Fruit fly (Drosophila melanogaster) whole organism, embryonic: ENCODE results near the gene CG10214.

Experiments used
- Atf-2 ChIP-seq: fragments of 200-800 bp; sonication (Bioruptor generic); optimal IDR thresholded peaks from 2 replicates; lab custom pipeline; 2016; ENCODE audit warnings: missing biosample characterization, missing genetic modification characterization
- BEAF-32 ChIP-seq: fragments of 200-800 bp; sonication (Bioruptor generic); optimal IDR thresholded peaks from 3 replicates; lab custom pipeline; 2017; ENCODE audit warnings: missing biosample characterization, missing genetic modification characterization, mild to moderate bottlenecking, moderate library complexity, missing genetic modification reagents
- Bdp1 ChIP-seq: fragments of 200-800 bp; sonication (Bioruptor generic); optimal IDR thresholded peaks from 3 replicates; lab custom pipeline; 2016; ENCODE audit warnings: missing biosample characterization, missing genetic modification characterization
- BtbVII ChIP-seq: fragments of 200-800 bp; sonication (Bioruptor generic); optimal IDR thresholded peaks from 3 replicates; lab custom pipeline; 2017; ENCODE audit warnings: missing biosample characterization, mild to moderate bottlenecking, missing genetic modification characterization
- Bteb2 ChIP-seq: fragments of 200-800 bp; sonication (Bioruptor generic); optimal IDR thresholded peaks from 2 replicates; lab custom pipeline; 2016; ENCODE audit warnings: missing biosample characterization, missing genetic modification characterization
- CG12299 ChIP-seq: fragments of 200-800 bp; sonication (Bioruptor generic); optimal IDR thresholded peaks from 2 replicates; lab custom pipeline; 2018; ENCODE audit warnings: missing biosample characterization, mild to moderate bottlenecking, missing genetic modification characterization
- CG12659 ChIP-seq: fragments of 200-800 bp; sonication (Bioruptor generic); optimal IDR thresholded peaks from 3 replicates; lab custom pipeline; 2017; ENCODE audit warnings: mild to moderate bottlenecking, missing biosample characterization, missing genetic modification reagents, missing genetic modification characterization
- CG15514 ChIP-seq: fragments of 200-800 bp; sonication (Bioruptor generic); optimal IDR thresholded peaks from 3 replicates; lab custom pipeline; 2017; ENCODE audit warnings: missing biosample characterization, missing genetic modification characterization, mild to moderate bottlenecking, moderate library complexity, missing genetic modification reagents
- CG1832 ChIP-seq: fragments of 200-800 bp; sonication (Bioruptor generic); optimal IDR thresholded peaks from 2 replicates; lab custom pipeline; 2017; ENCODE audit warnings: missing biosample characterization, mild to moderate bottlenecking, missing genetic modification characterization, inconsistent platforms
- CG18599 ChIP-seq: fragments of 200-800 bp; sonication (Bioruptor generic); optimal IDR thresholded peaks from 3 replicates; lab custom pipeline; 2017; ENCODE audit warnings: missing biosample characterization, missing genetic modification characterization, mild to moderate bottlenecking, moderate library complexity, missing genetic modification reagents
- CG4360 ChIP-seq: fragments of 200-800 bp; sonication (Bioruptor generic); IDR thresholded peaks from 2 replicates; pipeline ENCODE4 v1.3.6; 2022; ENCODE audit warnings: missing biosample characterization, missing genetic modification characterization
- CG4730 ChIP-seq: fragments of 200-800 bp; sonication (Bioruptor generic); IDR thresholded peaks from 2 replicates; pipeline ENCODE4 v1.3.6; 2022; ENCODE audit warnings: missing biosample characterization, missing genetic modification characterization
- CG6813 ChIP-seq: fragments of 200-800 bp; sonication (Bioruptor generic); optimal IDR thresholded peaks from 2 replicates; lab custom pipeline; 2017; ENCODE audit warnings: missing biosample characterization, missing genetic modification characterization, mild to moderate bottlenecking, moderate library complexity, missing genetic modification reagents
- CG7556 ChIP-seq: fragments of 200-800 bp; sonication (Bioruptor generic); optimal IDR thresholded peaks from 2 replicates; lab custom pipeline; 2017; ENCODE audit warnings: missing biosample characterization, mild to moderate bottlenecking, missing genetic modification characterization
- CG8944 ChIP-seq: fragments of 200-800 bp; sonication (Bioruptor generic); optimal IDR thresholded peaks from 3 replicates; lab custom pipeline; 2016; ENCODE audit warnings: missing biosample characterization, missing genetic modification characterization
- CTCF ChIP-seq: fragments of 200-800 bp; sonication (Bioruptor generic); optimal IDR thresholded peaks from 2 replicates; lab custom pipeline; 2017; ENCODE audit warnings: missing biosample characterization, mild to moderate bottlenecking, missing genetic modification characterization, moderate library complexity
- Gsc ChIP-seq: fragments of 200-800 bp; sonication (Bioruptor generic); IDR thresholded peaks from 2 replicates; pipeline ENCODE4 v1.3.6; 2022; ENCODE audit warnings: missing biosample characterization, missing genetic modification characterization
- HLH54F ChIP-seq: fragments of 200-800 bp; sonication (Bioruptor generic); optimal IDR thresholded peaks from 3 replicates; lab custom pipeline; 2016; ENCODE audit warnings: missing biosample characterization, missing genetic modification characterization
- Hr51 ChIP-seq, 2 experiments: fragments of 200-800 bp; sonication (Bioruptor generic); optimal IDR thresholded peaks; 2 replicates in 1 of 2; 3 replicates in 1 of 2; lab custom pipeline; 2016 to 2018; ENCODE audit warnings: missing biosample characterization in 2 of 2, missing genetic modification characterization in 2 of 2, mild to moderate bottlenecking in 1 of 2, moderate library complexity in 1 of 2
- Kr ChIP-seq: fragments of 200-800 bp; sonication (Bioruptor generic); optimal IDR thresholded peaks from 2 replicates; lab custom pipeline; 2017; ENCODE audit warnings: missing biosample characterization, mild to moderate bottlenecking, missing genetic modification characterization
- MESR4 ChIP-seq: fragments of 200-800 bp; sonication (Bioruptor generic); optimal IDR thresholded peaks from 2 replicates; lab custom pipeline; 2018; ENCODE audit warnings: missing biosample characterization, mild to moderate bottlenecking, missing genetic modification characterization, moderate library complexity
- Neu2 ChIP-seq: fragments of 200-800 bp; sonication (Bioruptor generic); optimal IDR thresholded peaks from 3 replicates; lab custom pipeline; 2016; ENCODE audit warnings: missing biosample characterization, missing genetic modification characterization, borderline replicate concordance
- Rfx ChIP-seq: fragments of 200-800 bp; sonication (Bioruptor generic); IDR thresholded peaks from 2 replicates; pipeline ENCODE4 v1.3.6; 2022; ENCODE audit warnings: missing biosample characterization, missing genetic modification characterization
- Tbp ChIP-seq: fragments of >200 bp; optimal IDR thresholded peaks from 2 replicates; lab custom pipeline; 2018; ENCODE audit warnings: missing biosample characterization, missing genetic modification characterization
- Vsx1 ChIP-seq: fragments of 200-800 bp; sonication (Bioruptor generic); optimal IDR thresholded peaks from 2 replicates; lab custom pipeline; 2017; ENCODE audit warnings: missing biosample characterization, mild to moderate bottlenecking, missing genetic modification characterization, missing genetic modification reagents
- amos ChIP-seq: fragments of 200-800 bp; sonication (Bioruptor generic); IDR thresholded peaks from 2 replicates; pipeline ENCODE4 v1.3.6; 2022; ENCODE audit warnings: missing biosample characterization, missing genetic modification characterization; ENCODE audit not compliant: partially characterized antibody
- az2 ChIP-seq: fragments of 200-800 bp; sonication (Bioruptor generic); optimal IDR thresholded peaks from 3 replicates; lab custom pipeline; 2016; ENCODE audit warnings: missing biosample characterization, missing genetic modification characterization
- bbx ChIP-seq: fragments of 200-800 bp; sonication (Bioruptor generic); IDR thresholded peaks from 2 replicates; pipeline ENCODE4 v1.3.6; 2022; ENCODE audit warnings: missing biosample characterization, missing genetic modification characterization; ENCODE audit not compliant: partially characterized antibody
- bcd ChIP-seq: fragments of 200-800 bp; sonication (Bioruptor generic); optimal IDR thresholded peaks from 2 replicates; lab custom pipeline; 2017; ENCODE audit warnings: missing biosample characterization, mild to moderate bottlenecking, missing genetic modification characterization
- cas ChIP-seq: fragments of 200-800 bp; sonication (Bioruptor generic); IDR thresholded peaks from 2 replicates; pipeline ENCODE4 v1.3.6; 2022; ENCODE audit warnings: missing biosample characterization, missing genetic modification characterization
- cg ChIP-seq: fragments of 200-800 bp; sonication (Bioruptor generic); optimal IDR thresholded peaks from 3 replicates; lab custom pipeline; 2019; ENCODE audit warnings: missing biosample characterization, mild to moderate bottlenecking, missing genetic modification characterization, moderate library complexity
- croc ChIP-seq: fragments of 200-800 bp; sonication (Bioruptor generic); conservative IDR thresholded peaks from 3 replicates; pipeline ENCODE4 v1.3.6; 2022; ENCODE audit warnings: missing biosample characterization, missing genetic modification characterization
- danr ChIP-seq: fragments of 200-800 bp; sonication (Bioruptor generic); IDR thresholded peaks from 2 replicates; pipeline ENCODE4 v1.3.6; 2022; ENCODE audit warnings: missing biosample characterization, missing genetic modification characterization
- ems ChIP-seq: fragments of 200-800 bp; sonication (Bioruptor generic); optimal IDR thresholded peaks from 3 replicates; lab custom pipeline; 2016; ENCODE audit warnings: missing biosample characterization, missing genetic modification characterization
- eve ChIP-seq, 2 experiments: fragments of >200 bp; optimal IDR thresholded peaks; 2 replicates each; lab custom pipeline; 2017; ENCODE audit warnings: missing biosample characterization in 2 of 2, missing genetic modification characterization in 2 of 2
- gcm ChIP-seq: fragments of 200-800 bp; sonication (Bioruptor generic); optimal IDR thresholded peaks from 2 replicates; lab custom pipeline; 2019; ENCODE audit warnings: missing biosample characterization, mild to moderate bottlenecking, missing genetic modification characterization, moderate library complexity
- jumu ChIP-seq: fragments of 200-800 bp; sonication (Bioruptor generic); optimal IDR thresholded peaks from 3 replicates; lab custom pipeline; 2016; ENCODE audit warnings: missing biosample characterization, missing genetic modification characterization
- ken ChIP-seq: fragments of 200-800 bp; sonication (Bioruptor generic); IDR thresholded peaks from 3 replicates; pipeline ENCODE4 v1.3.6; 2022; ENCODE audit warnings: missing biosample characterization, missing genetic modification characterization
- lmd ChIP-seq: fragments of 200-800 bp; sonication (Bioruptor generic); IDR thresholded peaks from 2 replicates; pipeline ENCODE4 v1.3.6; 2022; ENCODE audit warnings: missing biosample characterization, missing genetic modification characterization
- lola ChIP-seq, 3 experiments: fragments of >200 bp in 2 of 3; fragments of 200-800 bp in 1 of 3; sonication (Bioruptor generic) in 1 of 3; optimal IDR thresholded peaks; 2 replicates each; lab custom pipeline; 2017 to 2019; ENCODE audit warnings: missing biosample characterization in 3 of 3, missing genetic modification characterization in 3 of 3, mild to moderate bottlenecking in 1 of 3, moderate library complexity in 1 of 3
- nerfin-2 ChIP-seq: fragments of 200-800 bp; sonication (Bioruptor generic); IDR thresholded peaks from 2 replicates; pipeline ENCODE4 v1.3.6; 2022; ENCODE audit warnings: missing biosample characterization, missing genetic modification characterization; ENCODE audit not compliant: partially characterized antibody
- oc ChIP-seq: fragments of 200-800 bp; sonication (Bioruptor generic); optimal IDR thresholded peaks from 2 replicates; lab custom pipeline; 2018; ENCODE audit warnings: missing biosample characterization, mild to moderate bottlenecking, missing genetic modification characterization, moderate library complexity
- psq ChIP-seq: fragments of 200-800 bp; sonication (Bioruptor generic); optimal IDR thresholded peaks from 2 replicates; lab custom pipeline; 2017; ENCODE audit warnings: missing biosample characterization, missing genetic modification characterization
- sc ChIP-seq, 3 experiments: fragments of >200 bp in 2 of 3; fragments of 200-800 bp in 1 of 3; sonication (Bioruptor generic) in 1 of 3; optimal IDR thresholded peaks; 2 replicates in 2 of 3; 3 replicates in 1 of 3; lab custom pipeline; 2017; ENCODE audit warnings: mild to moderate bottlenecking in 1 of 3, missing biosample characterization in 1 of 3, missing genetic modification characterization in 1 of 3, missing genetic modification reagents in 1 of 3
- sima ChIP-seq: fragments of 200-800 bp; sonication (Bioruptor generic); optimal IDR thresholded peaks from 2 replicates; lab custom pipeline; 2016; ENCODE audit warnings: missing biosample characterization, missing genetic modification characterization
- slbo ChIP-seq: fragments of 200-800 bp; sonication (Bioruptor generic); IDR thresholded peaks from 2 replicates; pipeline ENCODE4 v1.3.6; 2022; ENCODE audit warnings: missing biosample characterization, missing genetic modification characterization
- slp2 ChIP-seq: fragments of 200-800 bp; sonication (Bioruptor generic); optimal IDR thresholded peaks from 2 replicates; lab custom pipeline; 2016; ENCODE audit warnings: missing biosample characterization, missing genetic modification characterization
- so ChIP-seq: fragments of 200-800 bp; sonication (Bioruptor generic); IDR thresholded peaks from 3 replicates; pipeline ENCODE4 v1.3.6; 2022; ENCODE audit warnings: missing biosample characterization, missing genetic modification characterization
- sqz ChIP-seq: fragments of 200-800 bp; sonication (Bioruptor generic); optimal IDR thresholded peaks from 3 replicates; lab custom pipeline; 2018; ENCODE audit warnings: missing biosample characterization, mild to moderate bottlenecking, missing genetic modification characterization
- toy ChIP-seq: fragments of 200-800 bp; sonication (Bioruptor generic); IDR thresholded peaks from 2 replicates; pipeline ENCODE4 v1.3.6; 2022; ENCODE audit warnings: missing biosample characterization, missing genetic modification characterization

The CG10214 gene

DNA sequence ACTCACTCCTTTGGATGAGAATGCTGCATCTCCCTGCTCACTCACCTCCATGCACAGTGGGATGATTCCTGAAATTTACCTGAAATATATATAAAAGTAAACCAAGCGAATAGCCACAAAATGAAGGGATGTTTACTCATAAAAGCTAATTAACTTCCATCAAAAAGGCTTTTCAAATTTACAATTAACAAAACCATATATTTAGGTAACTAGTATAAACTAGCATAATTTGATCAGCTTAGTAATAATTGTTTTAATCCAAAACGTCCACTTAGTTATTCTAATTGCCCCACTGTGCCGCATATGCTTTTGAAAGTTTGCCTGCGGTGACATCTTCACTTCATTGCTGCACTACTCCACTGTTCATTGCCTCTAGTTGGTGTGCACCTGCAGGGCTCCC, 16.7 kb upstream of the CG10214 start (continued):
- TF ChIP-seq Gsc (GFP tag; lab: Robert Waterston, UW) (no peak), CG1832 (GFP tag; lab: Kevin White, UChicago) (no peak), cg (no peak), croc (peak; percentile 72), CG15514 (no peak), bbx (GFP tag; lab: Robert Waterston, UW) (no peak), lmd (GFP tag; lab: Robert Waterston, UW) (peak; percentile 73), CG7556 (GFP tag; lab: Kevin White, UChicago) (peak; percentile 76), CG18599 (GFP tag; lab: Kevin White, UChicago) (peak; percentile 62), Neu2 (GFP tag; lab: Kevin White, UChicago) (no peak), lola (GFP tag; optimal IDR thresholded peaks at IDR 0.05; lab: Kevin White, UChicago) (peak in 1 of 3 experiments; percentile 91), az2 (GFP tag; lab: Kevin White, UChicago) (peak; percentile 80), amos (GFP tag; lab: Robert Waterston, UW) (no peak), CG12299 (tag; lab: Kevin White, UChicago) (peak; percentile 11), eve (GFP tag; optimal IDR thresholded peaks at IDR 0.05; lab: Kevin White, UChicago) (no peak), HLH54F (GFP tag; lab: Kevin White, UChicago) (peak; percentile 27), BtbVII (GFP tag; lab: Kevin White, UChicago) (no peak), sima (GFP tag; lab: Kevin White, UChicago) (no peak), gcm (GFP tag; lab: Kevin White, UChicago) (peak; percentile 66), sc (optimal IDR thresholded peaks at IDR 0.05; lab: Kevin White, UChicago) (no peak), sc (GFP tag; optimal IDR thresholded peaks at IDR 0.05; lab: Kevin White, UChicago) (peak; percentile 81), slp2 (GFP tag; lab: Kevin White, UChicago) (peak; percentile 50), sqz (GFP tag; lab: Kevin White, UChicago) (peak; percentile 20), CTCF (peak; percentile 24), CG6813 (GFP tag; lab: Kevin White, UChicago) (peak; percentile 59), cas (GFP tag; lab: Robert Waterston, UW) (no peak), toy (0 out of 2 replicates have a peak, but pooled peaks have one; percentile 24), BEAF-32 (GFP tag; lab: Kevin White, UChicago) (no peak), Bdp1 (GFP tag; lab: Kevin White, UChicago) (no peak), nerfin-2 (GFP tag; lab: Robert Waterston, UW) (no peak), so (GFP tag; lab: Robert Waterston, UW) (peak; percentile 73; the same call in 1 of the 3 replicates), Vsx1 (peak; percentile 79), CG4730 (GFP tag; lab: Robert Waterston, UW) (peak; percentile 47; the same call in 1 of the 2 replicates), Rfx (GFP tag; lab: Robert Waterston, UW) (no peak), Atf-2 (GFP tag; lab: Kevin White, UChicago) (peak; percentile 57), slbo (peak; percentile 62), CG8944 (peak; percentile 10), Kr (GFP tag; lab: Kevin White, UChicago) (no peak), jumu (peak; percentile 68), Hr51 (GFP tag; optimal IDR thresholded peaks at IDR 0.05; lab: Kevin White, UChicago) (peak; percentile 6 to 80), oc (tag; lab: Kevin White, UChicago) (peak; percentile 84), MESR4 (no peak), bcd (GFP tag; lab: Kevin White, UChicago) (peak; percentile 67), ems (GFP tag; lab: Kevin White, UChicago) (peak; percentile 71), CG4360 (GFP tag; lab: Robert Waterston, UW) (no peak), psq (GFP tag; lab: Kevin White, UChicago) (no peak), ken (GFP tag; lab: Robert Waterston, UW) (peak; percentile 48; the same call in 1 of the 3 replicates), Bteb2 (GFP tag; lab: Kevin White, UChicago) (peak; percentile 18), CG12659 (GFP tag; lab: Kevin White, UChicago) (peak; percentile 61), Tbp (GFP tag; lab: Kevin White, UChicago) (no peak), danr (GFP tag; lab: Robert Waterston, UW) (peak; percentile 46; the same call in 1 of the 2 replicates)
